Worm (Caenorhabditis elegans) whole organism, L1 larva: ENCODE data around the gene rbm-28.

Source experiments
- C16A3.4 ChIP-seq: fragments of 150-350 bp; optimal IDR thresholded peaks from 2 replicates; lab custom pipeline; 2014; ENCODE audit warnings: missing biosample characterization, missing genetic modification characterization
- C34B4.2 ChIP-seq: sonication (generic microtip); optimal IDR thresholded peaks from 2 replicates; lab custom pipeline; 2017; ENCODE audit warnings: mild to moderate bottlenecking, missing genetic modification characterization, missing compliant biosample characterization
- F16B12.6 ChIP-seq: fragments of 150-350 bp; optimal IDR thresholded peaks from 2 replicates; lab custom pipeline; 2014; ENCODE audit warnings: missing biosample characterization, missing genetic modification characterization
- blmp-1 ChIP-seq: fragments of 150-350 bp; optimal IDR thresholded peaks from 2 replicates; lab custom pipeline; 2014; ENCODE audit warnings: missing biosample characterization, missing genetic modification characterization
- ceh-8 ChIP-seq: fragments of 200-800 bp; sonication (Bioruptor generic); optimal IDR thresholded peaks from 2 replicates; lab custom pipeline; 2018; ENCODE audit warnings: mild to moderate bottlenecking, missing genetic modification characterization, moderate library complexity, missing compliant biosample characterization
- dpl-1 ChIP-seq, 3 experiments: fragments of 150-350 bp in 2 of 3; sonication (generic microtip) in 1 of 3; optimal IDR thresholded peaks; 2 replicates each; lab custom pipeline; 2014 to 2017; ENCODE audit warnings: missing biosample characterization in 3 of 3, missing genetic modification characterization in 3 of 3, missing genetic modification reagents in 3 of 3
- dsc-1 ChIP-seq: sonication (generic microtip); optimal IDR thresholded peaks from 2 replicates; lab custom pipeline; 2016; ENCODE audit warnings: mild to moderate bottlenecking, missing genetic modification characterization, missing compliant biosample characterization
- efl-1 ChIP-seq, 4 experiments: fragments of 150-350 bp; optimal IDR thresholded peaks in 3 of 4; peaks in 1 of 4; 1 replicate in 1 of 4; 2 replicates in 3 of 4; lab custom pipeline; 2014; ENCODE audit warnings: missing biosample characterization in 2 of 4, missing genetic modification characterization in 2 of 4, missing genetic modification reagents in 2 of 4
- egl-13 ChIP-seq: sonication (generic microtip); optimal IDR thresholded peaks from 2 replicates; lab custom pipeline; 2016; ENCODE audit warnings: missing genotype, missing genetic modification reagents, missing genetic modification characterization, missing compliant biosample characterization
- egl-27 ChIP-seq, 2 experiments: fragments of 150-350 bp in 1 of 2; sonication (generic microtip); optimal IDR thresholded peaks; 3 replicates each; lab custom pipeline; 2017 to 2018; ENCODE audit warnings: missing biosample characterization in 2 of 2, missing genetic modification characterization in 2 of 2, missing genetic modification reagents in 2 of 2
- elt-2 ChIP-seq: sonication (generic microtip); optimal IDR thresholded peaks from 2 replicates; lab custom pipeline; 2016; ENCODE audit warnings: missing genetic modification characterization, mild to moderate bottlenecking, inconsistent platforms, missing compliant biosample characterization, missing genetic modification reagents
- elt-3 ChIP-seq, 6 experiments: fragments of 150-350 bp in 1 of 6; sonication (generic microtip); optimal IDR thresholded peaks; 2 replicates each; lab custom pipeline; 2017 to 2018; ENCODE audit warnings: missing biosample characterization in 6 of 6, missing genetic modification characterization in 6 of 6, inconsistent platforms in 1 of 6
- fkh-10 ChIP-seq: sonication (generic microtip); optimal IDR thresholded peaks from 2 replicates; lab custom pipeline; 2017; ENCODE audit warnings: missing biosample characterization, missing genetic modification reagents, missing genetic modification characterization
- fkh-4 ChIP-seq: sonication (generic microtip); optimal IDR thresholded peaks from 2 replicates; lab custom pipeline; 2016; ENCODE audit warnings: missing compliant biosample characterization, missing genetic modification characterization, borderline replicate concordance
- hlh-17 ChIP-seq: fragments of 200-800 bp; sonication (Bioruptor generic); optimal IDR thresholded peaks from 2 replicates; lab custom pipeline; 2018; ENCODE audit warnings: missing genetic modification characterization, mild to moderate bottlenecking, missing compliant biosample characterization, moderate library complexity, borderline replicate concordance
- hlh-4 ChIP-seq: sonication (generic microtip); optimal IDR thresholded peaks from 2 replicates; lab custom pipeline; 2016; ENCODE audit warnings: mild to moderate bottlenecking, missing genetic modification characterization, missing compliant biosample characterization
- hpl-2 ChIP-seq: fragments of 150-350 bp; optimal IDR thresholded peaks from 2 replicates; lab custom pipeline; 2014; ENCODE audit warnings: missing biosample characterization, missing genetic modification reagents, missing genetic modification characterization
- irx-1 ChIP-seq: sonication (generic microtip); optimal IDR thresholded peaks from 2 replicates; lab custom pipeline; 2016; ENCODE audit warnings: missing genetic modification characterization, missing compliant biosample characterization
- lin-14 ChIP-seq: fragments of 200-800 bp; sonication (Bioruptor generic); optimal IDR thresholded peaks from 2 replicates; lab custom pipeline; 2018; ENCODE audit warnings: mild to moderate bottlenecking, missing genetic modification characterization, moderate library complexity, missing compliant biosample characterization
- lsy-2 ChIP-seq, 2 experiments: fragments of 150-350 bp; optimal IDR thresholded peaks; 2 replicates each; lab custom pipeline; 2014; ENCODE audit warnings: missing biosample characterization in 2 of 2, missing genetic modification characterization in 2 of 2
- mdl-1 ChIP-seq, 2 experiments: fragments of 150-350 bp; optimal IDR thresholded peaks; 2 replicates each; lab custom pipeline; 2014 to 2017; ENCODE audit warnings: missing biosample characterization in 2 of 2, missing genetic modification characterization in 2 of 2, inconsistent platforms in 1 of 2
- nhr-11 ChIP-seq: fragments of 150-350 bp; optimal IDR thresholded peaks from 2 replicates; lab custom pipeline; 2014; ENCODE audit warnings: missing biosample characterization, missing genetic modification characterization
- nhr-20 ChIP-seq: sonication (generic microtip); optimal IDR thresholded peaks from 2 replicates; lab custom pipeline; 2016; ENCODE audit warnings: mild to moderate bottlenecking, missing genetic modification characterization, missing compliant biosample characterization
- nhr-237 ChIP-seq: fragments of 150-350 bp; optimal IDR thresholded peaks from 2 replicates; lab custom pipeline; 2014; ENCODE audit warnings: missing biosample characterization, missing genetic modification characterization
- nhr-28 ChIP-seq: fragments of 150-350 bp; optimal IDR thresholded peaks from 2 replicates; lab custom pipeline; 2014; ENCODE audit warnings: missing biosample characterization, missing genetic modification characterization
- nhr-84 ChIP-seq: sonication (generic microtip); optimal IDR thresholded peaks from 2 replicates; lab custom pipeline; 2017; ENCODE audit warnings: missing biosample characterization, missing genetic modification characterization
- nhr-85 ChIP-seq: sonication (generic microtip); peaks from one replicate; lab custom pipeline; 2016; ENCODE audit warnings: missing genetic modification characterization, inconsistent platforms, missing compliant biosample characterization
- pag-3 ChIP-seq: sonication (generic microtip); optimal IDR thresholded peaks from 2 replicates; lab custom pipeline; 2017; ENCODE audit warnings: missing genetic modification characterization, mild to moderate bottlenecking, missing compliant biosample characterization, antibody characterized with exemption, borderline replicate concordance; ENCODE audit not compliant: insufficient read depth
- pax-3 ChIP-seq: fragments of 200-800 bp; sonication (Bioruptor generic); optimal IDR thresholded peaks from 2 replicates; lab custom pipeline; 2018; ENCODE audit warnings: mild to moderate bottlenecking, missing genetic modification characterization, moderate library complexity, missing compliant biosample characterization
- rnt-1 ChIP-seq: sonication (generic microtip); optimal IDR thresholded peaks from 2 replicates; lab custom pipeline; 2016; ENCODE audit warnings: mild to moderate bottlenecking, missing genetic modification characterization, moderate library complexity, missing compliant biosample characterization
- snpc-4 ChIP-seq: fragments of 150-350 bp; optimal IDR thresholded peaks from 2 replicates; lab custom pipeline; 2014; ENCODE audit warnings: missing biosample characterization, missing genetic modification characterization
- tbx-2 ChIP-seq: sonication (generic microtip); optimal IDR thresholded peaks from 2 replicates; lab custom pipeline; 2016; ENCODE audit warnings: missing genetic modification characterization, missing compliant biosample characterization
- tlp-1 ChIP-seq: fragments of 150-350 bp; optimal IDR thresholded peaks from 2 replicates; lab custom pipeline; 2014; ENCODE audit warnings: missing biosample characterization, missing genetic modification characterization
- unc-130 ChIP-seq: fragments of 150-350 bp; optimal IDR thresholded peaks from 2 replicates; lab custom pipeline; 2017; ENCODE audit warnings: missing biosample characterization, missing genetic modification characterization, inconsistent platforms
- unc-62 ChIP-seq: fragments of 150-350 bp; optimal IDR thresholded peaks from 2 replicates; lab custom pipeline; 2014; ENCODE audit warnings: missing biosample characterization, missing genetic modification reagents, missing genetic modification characterization
- ztf-11 ChIP-seq, 2 experiments: sonication (generic microtip); optimal IDR thresholded peaks; 2 replicates each; lab custom pipeline; 2016 to 2017; ENCODE audit warnings: missing genetic modification characterization in 2 of 2, missing biosample characterization in 1 of 2, missing compliant biosample characterization in 1 of 2

The rbm-28 gene

DNA sequence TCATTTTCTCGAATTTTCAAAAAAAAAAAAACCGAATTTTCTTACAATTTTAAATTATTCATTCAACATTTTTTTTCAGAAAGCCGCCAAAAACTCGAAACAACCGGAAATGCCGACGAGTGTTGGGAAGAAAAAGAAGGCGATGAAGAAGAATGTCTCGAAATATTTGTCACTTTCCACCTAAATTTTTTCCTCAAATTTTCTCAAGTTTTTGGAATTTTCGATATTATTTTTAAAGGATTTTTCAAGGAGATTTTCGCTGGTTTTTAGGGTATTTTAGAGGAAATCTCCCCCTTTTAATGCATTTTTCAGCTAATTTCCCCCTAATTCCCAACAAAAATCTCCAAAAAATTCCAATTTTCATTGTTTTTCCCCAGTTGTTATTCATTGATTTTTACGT lies 9.1 kb downstream of the rbm-28 start (continued):
- TF ChIP-seq rnt-1 (tag; lab: Kevin White, UChicago) (no peak), nhr-11 (tag; lab: Kevin White, UChicago) (no peak), dpl-1 (GFP tag; optimal IDR thresholded peaks at IDR 0.05; lab: Kevin White, UChicago) (no peak), nhr-237 (tag; lab: Kevin White, UChicago) (no peak)

DNA sequence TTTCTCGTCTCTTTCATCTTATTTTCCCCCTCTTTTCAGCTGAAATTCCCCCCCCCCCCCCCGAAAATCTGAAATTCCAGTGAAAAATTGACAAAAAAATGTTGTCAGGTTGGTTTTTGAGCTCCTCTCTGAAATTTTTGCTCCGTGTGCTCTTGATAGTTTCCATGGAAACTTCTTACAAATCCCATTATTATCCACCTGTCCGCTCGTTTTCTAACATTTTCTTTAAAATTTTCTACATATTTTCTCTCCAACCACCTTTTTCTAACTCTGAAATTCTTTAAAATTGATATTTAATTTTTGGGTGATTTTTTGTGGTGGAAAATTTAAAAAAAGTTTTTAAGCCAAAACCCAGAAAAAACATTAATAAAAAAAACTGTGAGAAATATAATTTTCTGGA lies 9.6 kb downstream of the rbm-28 start, which contains the start of gene gpx-2:
TSS of gene gpx-2 (plus strand) at position 99 of the 400 bp plus-strand sequence.
- no peak for TF ChIP-seq elt-3 (tag; optimal IDR thresholded peaks at IDR 0.05; lab: Kevin White, UChicago)
- peak; percentile 11 for TF ChIP-seq elt-2
- no peak for TF ChIP-seq pax-3
- no peak for TF ChIP-seq nhr-28 (tag; lab: Kevin White, UChicago)
- TF ChIP-seq hpl-2 (GFP tag; lab: Kevin White, UChicago): no peak
- TF ChIP-seq nhr-85: peak; percentile 34
- TF ChIP-seq pag-3: no peak
- no peak for TF ChIP-seq C16A3.4 (tag; lab: Kevin White, UChicago)
- TF ChIP-seq hlh-4 (tag; lab: Kevin White, UChicago): no peak
- TF ChIP-seq mdl-1 (tag; optimal IDR thresholded peaks at IDR 0.05; lab: Kevin White, UChicago): no peak
- no peak for TF ChIP-seq tbx-2
- TF ChIP-seq nhr-20 (tag; lab: Kevin White, UChicago): no peak
- TF ChIP-seq, all 84 proteins: peak for 2

DNA sequence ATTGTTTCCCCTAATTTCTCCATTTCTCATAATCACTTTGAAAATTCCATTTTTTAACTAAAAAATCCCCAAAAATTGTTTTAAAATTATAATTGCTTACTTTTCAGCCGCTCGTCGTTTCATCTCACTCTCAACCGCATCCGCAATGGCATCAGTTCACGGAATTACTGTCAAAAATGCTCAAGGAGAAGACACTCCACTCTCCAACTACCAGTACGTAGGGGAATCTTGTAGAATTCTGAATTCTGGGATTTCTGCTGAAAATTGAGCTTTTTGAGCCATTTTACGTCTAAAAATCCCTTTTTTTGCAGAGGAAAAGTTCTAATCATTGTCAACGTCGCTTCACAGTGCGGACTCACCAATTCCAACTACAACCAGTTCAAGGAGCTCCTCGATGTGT lies 10.5 kb downstream of the rbm-28 start:
- no peak for TF ChIP-seq C16A3.4 (tag; lab: Kevin White, UChicago)
- TF ChIP-seq, all 84 proteins: peak for 0

DNA sequence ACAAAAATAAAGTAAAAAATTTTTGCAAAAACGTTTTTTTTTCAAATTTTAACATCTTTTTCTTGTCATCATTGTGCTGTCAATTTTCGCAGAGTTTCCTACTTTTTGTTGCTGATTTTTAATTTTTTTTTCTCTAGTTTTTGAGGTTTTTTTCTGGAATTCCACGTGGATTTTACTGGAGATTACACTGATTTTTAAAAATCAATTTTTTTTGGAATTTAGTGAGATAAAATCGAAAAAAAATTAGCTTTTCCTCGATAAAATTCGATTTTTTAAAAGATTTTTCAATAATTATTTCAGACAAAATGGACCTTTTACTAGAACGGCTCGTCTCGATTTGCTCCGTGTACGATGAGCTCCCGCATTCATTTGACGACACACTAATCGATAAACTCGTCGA lies 12.6 kb downstream of the rbm-28 start, which contains the start of gene R05H10.3:
TSS of gene R05H10.3 (plus strand) at position 301 of the 400 bp plus-strand sequence.
- TF ChIP-seq efl-1 (optimal IDR thresholded peaks at IDR 0.05; lab: Kevin White, UChicago) (no peak), efl-1 (GFP tag; optimal IDR thresholded peaks at IDR 0.05 in 1 of 2; lab: Kevin White, UChicago) (peak in 1 of 2 experiments; percentile 40), dpl-1 (GFP tag; optimal IDR thresholded peaks at IDR 0.05; lab: Kevin White, UChicago) (no peak)

DNA sequence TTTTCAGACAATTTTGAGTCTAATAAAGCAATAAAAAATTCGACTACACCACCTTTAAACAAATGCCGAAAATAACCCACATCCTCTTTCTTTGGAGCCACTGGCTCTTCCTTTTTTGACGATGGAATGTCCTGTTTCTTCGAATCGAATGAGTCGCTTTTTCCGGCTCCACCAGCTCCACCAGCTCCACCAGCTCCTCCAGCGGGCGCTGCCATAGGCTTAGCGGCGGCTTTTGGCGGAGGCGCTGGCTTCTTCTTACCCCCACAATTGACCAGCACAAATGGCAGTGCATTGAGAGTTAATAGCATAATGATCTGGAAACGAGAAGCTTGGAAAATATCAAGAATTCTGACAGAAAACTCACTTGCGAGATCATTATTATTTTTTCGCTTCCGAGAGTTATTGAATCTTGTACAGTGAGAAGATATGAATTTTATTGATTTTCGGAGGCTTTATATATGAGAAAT lies 19.7 kb downstream of the rbm-28 start, which contains the start of gene Y53F4A.2:
TSS of gene Y53F4A.2 (minus strand) at position 417 of the 467 bp plus-strand sequence.
- TF ChIP-seq pax-3 (no peak), nhr-84 (no peak), hlh-17 (GFP tag; lab: Kevin White, UChicago) (no peak)

DNA sequence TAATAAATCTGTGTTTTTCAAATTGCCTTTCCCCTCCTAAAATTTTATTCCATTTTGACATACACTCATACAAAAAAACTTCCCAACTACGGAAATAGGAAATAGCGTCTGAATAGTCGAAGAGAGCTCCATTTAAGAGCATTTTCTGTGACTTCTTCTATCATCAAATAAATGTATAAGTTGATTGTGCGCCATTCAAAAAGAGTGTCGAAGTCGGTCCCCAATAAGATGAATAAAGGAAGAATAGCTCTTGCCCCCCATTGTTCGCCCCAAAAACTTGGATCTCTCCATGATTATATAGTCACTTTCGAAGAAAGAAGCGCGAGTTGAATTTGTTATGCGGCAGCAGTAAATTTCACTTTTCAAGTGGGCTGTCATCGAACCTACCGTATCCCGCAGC lies 35.5 kb downstream of the rbm-28 start:
- TF ChIP-seq ceh-8: no peak
- TF ChIP-seq fkh-10: peak; percentile 50
- TF ChIP-seq tlp-1 (tag; lab: Kevin White, UChicago): no peak
- TF ChIP-seq irx-1 (tag; lab: Kevin White, UChicago): peak; percentile 85

DNA sequence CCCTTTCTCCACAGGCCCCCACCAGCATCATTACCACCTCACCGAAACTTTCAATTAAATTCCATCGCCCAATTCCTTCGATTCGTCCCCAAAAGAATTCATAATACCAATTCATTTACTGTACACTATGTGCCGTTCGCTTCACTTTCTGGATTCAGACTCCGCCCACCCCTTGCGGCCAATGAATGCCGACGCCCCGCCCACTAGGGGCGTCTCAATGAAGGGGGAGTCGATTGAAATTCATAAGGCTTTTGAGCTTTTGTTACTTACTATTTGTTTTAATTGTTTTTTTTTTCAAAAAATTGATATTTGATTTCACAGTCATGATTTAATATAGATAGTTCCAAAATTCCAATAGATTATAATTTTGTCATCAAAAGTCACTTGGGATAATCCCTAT lies 39.4 kb downstream of the rbm-28 start:
- TF ChIP-seq blmp-1 (tag; lab: Kevin White, UChicago) (no peak), tbx-2 (no peak), C34B4.2 (tag; lab: Kevin White, UChicago) (no peak), lin-14 (no peak), unc-62 (GFP tag; lab: Kevin White, UChicago) (no peak), dsc-1 (tag; lab: Kevin White, UChicago) (no peak), unc-130 (tag; lab: Kevin White, UChicago) (no peak), fkh-4 (tag; lab: Kevin White, UChicago) (no peak), pag-3 (no peak), hlh-17 (GFP tag; lab: Kevin White, UChicago) (no peak), ztf-11 (tag; optimal IDR thresholded peaks at IDR 0.05; lab: Kevin White, UChicago) (no peak), egl-13 (tag; lab: Kevin White, UChicago) (no peak), ceh-8 (no peak), F16B12.6 (tag; lab: Kevin White, UChicago) (no peak), nhr-85 (no peak), snpc-4 (no peak), lsy-2 (tag; optimal IDR thresholded peaks at IDR 0.05; lab: Kevin White, UChicago) (no peak), egl-27 (tag; optimal IDR thresholded peaks at IDR 0.05; lab: Kevin White, UChicago) (no peak), mdl-1 (tag; optimal IDR thresholded peaks at IDR 0.05; lab: Kevin White, UChicago) (no peak)
